Worm (Caenorhabditis elegans): Measurements from ENCODE around the gene oac-15.

The oac-15 gene

ce11 chrV:16182110-16182509, 27.6 kb downstream of the oac-15 start, which contains the start of gene srz-13:
Gene srz-13, plus strand, starts transcription at chrV:16182410.
- TF ChIP-seq unc-3 (GFP tag; conservative IDR thresholded peaks at IDR 0.05), result no peak
- TF ChIP-seq unc-3 (tag; optimal IDR thresholded peaks at IDR 0.05), result no peak
- TF ChIP-seq pqm-1 (tag; optimal IDR thresholded peaks at IDR 0.05), result no peak
- no peak for TF ChIP-seq K02D7.2 (tag; optimal IDR thresholded peaks at IDR 0.05)
- TF ChIP-seq syd-9 (tag; optimal IDR thresholded peaks at IDR 0.05), result no peak

ce11 chrV:16180350-16180749, 29.4 kb downstream of the oac-15 start, which contains the start of gene str-106:
Gene str-106, plus strand, starts transcription at chrV:16180650.
- TF ChIP-seq madf-2 (tag; optimal IDR thresholded peaks at IDR 0.05) (no peak), elt-4 (tag; optimal IDR thresholded peaks at IDR 0.05) (no peak), pax-1 (tag; optimal IDR thresholded peaks at IDR 0.05) (no peak), ets-4 (tag; optimal IDR thresholded peaks at IDR 0.05) (no peak), ahr-1 (tag; optimal IDR thresholded peaks at IDR 0.05) (no peak), ceh-19 (GFP tag; optimal IDR thresholded peaks at IDR 0.05) (no peak), hlh-8 (tag; optimal IDR thresholded peaks at IDR 0.05) (no peak), pha-2 (tag; optimal IDR thresholded peaks at IDR 0.05) (no peak), eyg-1 (tag; optimal IDR thresholded peaks at IDR 0.05) (no peak), sox-2 (GFP tag; IDR thresholded peaks at IDR 0.05) (no peak), npax-4 (tag; optimal IDR thresholded peaks at IDR 0.05) (no peak), ceh-9 (tag; optimal IDR thresholded peaks at IDR 0.05) (no peak), pag-3 (tag; optimal IDR thresholded peaks at IDR 0.05; ENCODE audit: borderline replicate concordance) (no peak), unc-42 (tag; optimal IDR thresholded peaks at IDR 0.05) (no peak), ama-1 (optimal IDR thresholded peaks at IDR 0.05) (no peak), hlh-30 (tag; optimal IDR thresholded peaks at IDR 0.05; ENCODE audit: insufficient read depth) (no peak), T23F11.4 (GFP tag; optimal IDR thresholded peaks at IDR 0.05) (no peak), sox-4 (tag; optimal IDR thresholded peaks at IDR 0.05) (no peak), ceh-34 (tag; optimal IDR thresholded peaks at IDR 0.05) (no peak), rnt-1 (tag; optimal IDR thresholded peaks at IDR 0.05) (no peak)

ce11 chrV:16175757-16176156, 34.0 kb downstream of the oac-15 start, which contains the start of gene cyp-33D1:
Gene cyp-33D1, minus strand, starts transcription at chrV:16175857.
- TF ChIP-seq dve-1 (tag; optimal IDR thresholded peaks at IDR 0.05) (no peak), ceh-45 (GFP tag; IDR thresholded peaks at IDR 0.05) (no peak), K02D7.2 (tag; optimal IDR thresholded peaks at IDR 0.05) (no peak), ttx-3 (tag; optimal IDR thresholded peaks at IDR 0.05) (no peak), K09A11.1 (tag; optimal IDR thresholded peaks at IDR 0.05; ENCODE audit: insufficient read depth) (no peak), unc-3 (GFP tag; conservative IDR thresholded peaks at IDR 0.05) (no peak), unc-3 (tag; optimal IDR thresholded peaks at IDR 0.05) (no peak), ceh-2 (tag; optimal IDR thresholded peaks at IDR 0.05) (no peak), ceh-6 (GFP tag; optimal IDR thresholded peaks at IDR 0.05) (no peak), zip-5 (tag; optimal IDR thresholded peaks at IDR 0.05) (no peak), lim-6 (tag; optimal IDR thresholded peaks at IDR 0.05) (no peak)

- TF ChIP-seq elt-2 (tag; optimal IDR thresholded peaks at IDR 0.05), result peak; percentile 65
- no peak for TF ChIP-seq lin-11 (tag; optimal IDR thresholded peaks at IDR 0.05)
- TF ChIP-seq pat-9 (tag; optimal IDR thresholded peaks at IDR 0.05), result no peak
Observed at ce11 chrV:16175227-16175626, 34.5 kb downstream of the oac-15 start.

- TF ChIP-seq elt-2 (tag; optimal IDR thresholded peaks at IDR 0.05) (peak; percentile 93), F13H6.1 (tag; optimal IDR thresholded peaks at IDR 0.05) (no peak)
Observed at ce11 chrV:16174109-16174508, 35.6 kb downstream of the oac-15 start.

Measured in whole organism, late embryonic.